Fruit fly (Drosophila melanogaster) whole organism, prepupa: ENCODE measurements around the gene Naglu.

Source experiments
- CG10631 ChIP-seq: fragments of 200-800 bp; sonication (Bioruptor generic); optimal IDR thresholded peaks from 2 replicates; lab custom pipeline; 2016; ENCODE audit warnings: missing biosample characterization, missing genetic modification characterization
- CG32006 ChIP-seq: fragments of 200-800 bp; sonication (Bioruptor generic); optimal IDR thresholded peaks from 3 replicates; lab custom pipeline; 2017; ENCODE audit warnings: missing biosample characterization, mild to moderate bottlenecking, missing genetic modification characterization
- CG6276 ChIP-seq: fragments of 200-800 bp; sonication (Bioruptor generic); optimal IDR thresholded peaks from 2 replicates; lab custom pipeline; 2017; ENCODE audit warnings: missing biosample characterization, mild to moderate bottlenecking, missing genetic modification characterization
- CG8319 ChIP-seq: fragments of 200-800 bp; sonication (Bioruptor generic); optimal IDR thresholded peaks from 3 replicates; lab custom pipeline; 2016; ENCODE audit warnings: missing biosample characterization, missing genetic modification characterization
- Eip78C ChIP-seq: fragments of 200-800 bp; sonication (Bioruptor generic); peaks from one replicate; lab custom pipeline; 2016; ENCODE audit warnings: missing biosample characterization, missing genetic modification characterization
- Hr4 ChIP-seq: fragments of 200-800 bp; sonication (Bioruptor generic); optimal IDR thresholded peaks from 3 replicates; lab custom pipeline; 2016; ENCODE audit warnings: missing biosample characterization, missing genetic modification characterization
- Sox102F ChIP-seq: fragments of 200-800 bp; sonication (Bioruptor generic); optimal IDR thresholded peaks from 2 replicates; lab custom pipeline; 2016; ENCODE audit warnings: missing biosample characterization, mild to moderate bottlenecking, missing genetic modification characterization
- net ChIP-seq: fragments of 200-800 bp; sonication (Bioruptor generic); optimal IDR thresholded peaks from 3 replicates; lab custom pipeline; 2016; ENCODE audit warnings: missing biosample characterization, missing genetic modification characterization

DNA sequence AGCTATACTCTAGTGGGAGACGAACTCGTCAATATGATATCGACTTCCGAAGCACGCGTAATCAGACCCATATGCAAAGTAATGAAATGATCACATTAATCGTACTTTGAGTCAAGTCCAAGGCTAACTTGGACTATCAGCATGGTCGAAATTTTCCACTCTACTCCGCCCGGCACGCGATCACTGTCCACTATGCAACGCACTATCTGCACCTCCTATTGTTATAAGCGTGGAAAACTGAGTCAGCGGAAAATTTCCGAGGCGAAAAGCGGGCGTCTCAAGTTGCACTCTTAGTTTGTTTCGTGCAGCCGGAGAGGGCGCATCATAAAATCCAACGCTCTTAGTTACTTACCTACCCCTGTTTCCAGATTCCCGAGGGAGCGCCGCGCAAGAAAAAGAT is 25.8 kb downstream of the Naglu start:
- TF ChIP-seq CG6276 (no peak), Eip78C (GFP tag; lab: Kevin White, UChicago) (no peak), Hr4 (GFP tag; lab: Kevin White, UChicago) (no peak), net (no peak), CG8319 (GFP tag; lab: Kevin White, UChicago) (no peak), CG10631 (GFP tag; lab: Kevin White, UChicago) (no peak), CG32006 (no peak), Sox102F (GFP tag; lab: Kevin White, UChicago) (no peak)
